Worm (Caenorhabditis elegans) whole organism, late embryonic: ENCODE data around the gene ciao-2B.
"Not testable (repeated sequence)": the region's sequence is repeated elsewhere in the genome, so short reads cannot be mapped to it uniquely, and the experiment has no call there.

Experiments used
- ama-1 ChIP-seq: fragments of 150-350 bp; optimal IDR thresholded peaks from 2 replicates; lab custom pipeline; 2014
- ets-4 ChIP-seq: sonication (generic microtip); optimal IDR thresholded peaks from 2 replicates; lab custom pipeline; 2016; ENCODE audit warnings: missing genetic modification characterization, missing compliant biosample characterization
- hlh-30 ChIP-seq: sonication (generic microtip); optimal IDR thresholded peaks from 2 replicates; lab custom pipeline; 2017; ENCODE audit warnings: antibody characterized with exemption, missing genetic modification characterization, missing compliant biosample characterization; ENCODE audit not compliant: insufficient read depth

- not testable (repeated sequence) for TF ChIP-seq ama-1 (lab: Kevin White, UChicago); hlh-30 (tag; lab: Kevin White, UChicago); ets-4 (tag; lab: Kevin White, UChicago)
Observed at ce11 chrIII:13401673-13402258, 37.6 kb downstream of the ciao-2B start, which contains the start of the genes srlf-9 and srlf-10.
